Fruit fly (Drosophila melanogaster) whole organism, embryonic: ENCODE measurements around the gene CG7203.

ENCODE experiments used
- Bdp1 ChIP-seq: fragments of 200-800 bp; sonication (Bioruptor generic); optimal IDR thresholded peaks from 3 replicates; lab custom pipeline; 2016; ENCODE audit warnings: missing biosample characterization, missing genetic modification characterization
- CG10321 ChIP-seq: fragments of 200-800 bp; sonication (Bioruptor generic); IDR thresholded peaks from 2 replicates; pipeline ENCODE4 v1.3.6; 2022; ENCODE audit warnings: missing biosample characterization, missing genetic modification characterization
- CG11085 ChIP-seq: fragments of 200-800 bp; sonication (Bioruptor generic); IDR thresholded peaks from 2 replicates; pipeline ENCODE4 v1.3.6; 2022; ENCODE audit warnings: missing biosample characterization, missing genetic modification characterization
- CG11247 ChIP-seq: fragments of 200-800 bp; sonication (Bioruptor generic); IDR thresholded peaks from 2 replicates; pipeline ENCODE4 v1.3.6; 2022; ENCODE audit warnings: missing biosample characterization, missing genetic modification characterization
- CG11695 ChIP-seq: fragments of 200-800 bp; sonication (Bioruptor generic); IDR thresholded peaks from 3 replicates; pipeline ENCODE4 v1.3.6; 2022; ENCODE audit warnings: missing biosample characterization, missing genetic modification characterization
- CG13775 ChIP-seq: fragments of 200-800 bp; sonication (Bioruptor generic); optimal IDR thresholded peaks from 3 replicates; lab custom pipeline; 2017; ENCODE audit warnings: missing biosample characterization, mild to moderate bottlenecking, missing genetic modification characterization
- CG14014 ChIP-seq: fragments of 200-800 bp; sonication (Bioruptor generic); IDR thresholded peaks from 2 replicates; pipeline ENCODE4 v1.3.6; 2022; ENCODE audit warnings: missing biosample characterization, missing genetic modification characterization
- CG14050 ChIP-seq: fragments of 200-800 bp; sonication (Bioruptor generic); IDR thresholded peaks from 3 replicates; pipeline ENCODE4 v1.3.6; 2022; ENCODE audit warnings: missing biosample characterization, missing genetic modification characterization
- CG15269 ChIP-seq: fragments of 200-800 bp; sonication (Bioruptor generic); optimal IDR thresholded peaks from 2 replicates; lab custom pipeline; 2018; ENCODE audit warnings: missing biosample characterization, mild to moderate bottlenecking, missing genetic modification characterization, moderate library complexity
- CG15514 ChIP-seq: fragments of 200-800 bp; sonication (Bioruptor generic); optimal IDR thresholded peaks from 3 replicates; lab custom pipeline; 2017; ENCODE audit warnings: missing biosample characterization, missing genetic modification characterization, mild to moderate bottlenecking, moderate library complexity, missing genetic modification reagents
- CG17385 ChIP-seq: fragments of 200-800 bp; sonication (Bioruptor generic); optimal IDR thresholded peaks from 3 replicates; lab custom pipeline; 2018; ENCODE audit warnings: missing biosample characterization, mild to moderate bottlenecking, missing genetic modification characterization
- CG18619 ChIP-seq: fragments of 200-800 bp; sonication (Bioruptor generic); optimal IDR thresholded peaks from 3 replicates; lab custom pipeline; 2017; ENCODE audit warnings: missing biosample characterization, mild to moderate bottlenecking, missing genetic modification characterization
- CG2120 ChIP-seq: fragments of 200-800 bp; sonication (Bioruptor generic); optimal IDR thresholded peaks from 3 replicates; lab custom pipeline; 2016; ENCODE audit warnings: missing biosample characterization, missing genetic modification characterization
- CG31388 ChIP-seq: fragments of 200-800 bp; sonication (Bioruptor generic); optimal IDR thresholded peaks from 2 replicates; lab custom pipeline; 2016; ENCODE audit warnings: missing biosample characterization, missing genetic modification characterization
- CG32532 ChIP-seq: fragments of 200-800 bp; sonication (Bioruptor generic); IDR thresholded peaks from 2 replicates; pipeline ENCODE4 v1.3.6; 2022; ENCODE audit warnings: missing biosample characterization, missing genetic modification characterization
- CG3995 ChIP-seq: fragments of 200-800 bp; sonication (Bioruptor generic); optimal IDR thresholded peaks from 3 replicates; lab custom pipeline; 2016; ENCODE audit warnings: missing biosample characterization, missing genetic modification characterization
- CG42726 ChIP-seq: fragments of 200-800 bp; sonication (Bioruptor generic); IDR thresholded peaks from 2 replicates; pipeline ENCODE4 v1.3.6; 2022; ENCODE audit warnings: missing biosample characterization, missing genetic modification characterization; ENCODE audit not compliant: partially characterized antibody
- CG5180 ChIP-seq: fragments of 200-800 bp; sonication (Bioruptor generic); optimal IDR thresholded peaks from 3 replicates; lab custom pipeline; 2017; ENCODE audit warnings: missing biosample characterization, missing genetic modification characterization, mild to moderate bottlenecking, moderate library complexity, missing genetic modification reagents
- CG6689 ChIP-seq: fragments of 200-800 bp; sonication (Bioruptor generic); IDR thresholded peaks from 2 replicates; pipeline ENCODE4 v1.3.6; 2022; ENCODE audit warnings: missing biosample characterization, missing genetic modification characterization
- CG8478 ChIP-seq: fragments of >200 bp; optimal IDR thresholded peaks from 2 replicates; lab custom pipeline; 2018
- CG9932 ChIP-seq: fragments of 200-800 bp; sonication (Bioruptor generic); IDR thresholded peaks from 2 replicates; pipeline ENCODE4 v1.3.6; 2022; ENCODE audit warnings: missing biosample characterization, missing genetic modification characterization
- Fer2 ChIP-seq: fragments of 200-800 bp; sonication (Bioruptor generic); optimal IDR thresholded peaks from 2 replicates; lab custom pipeline; 2018; ENCODE audit warnings: missing biosample characterization, mild to moderate bottlenecking, missing genetic modification characterization, moderate library complexity
- H2.0 ChIP-seq: fragments of 200-800 bp; sonication (Bioruptor generic); IDR thresholded peaks from 2 replicates; pipeline ENCODE4 v1.3.6; 2022; ENCODE audit warnings: missing biosample characterization, missing genetic modification characterization
- HHEX ChIP-seq: fragments of 200-800 bp; sonication (Bioruptor generic); optimal IDR thresholded peaks from 3 replicates; lab custom pipeline; 2017; ENCODE audit warnings: missing biosample characterization, mild to moderate bottlenecking, missing genetic modification characterization, missing genetic modification reagents
- HLH3B ChIP-seq: fragments of 200-800 bp; sonication (Bioruptor generic); IDR thresholded peaks from 2 replicates; pipeline ENCODE4 v1.3.6; 2022; ENCODE audit warnings: missing biosample characterization, missing genetic modification characterization
- Hr78 ChIP-seq, 2 experiments: fragments of 200-800 bp in 1 of 2; fragments of >200 bp in 1 of 2; sonication (Bioruptor generic) in 1 of 2; optimal IDR thresholded peaks; 2 replicates each; lab custom pipeline; 2017 to 2019; ENCODE audit warnings: missing biosample characterization in 2 of 2, missing genetic modification characterization in 2 of 2, mild to moderate bottlenecking in 1 of 2, moderate library complexity in 1 of 2
- MTF-1 ChIP-seq: fragments of 200-800 bp; sonication (Bioruptor generic); optimal IDR thresholded peaks from 2 replicates; lab custom pipeline; 2018; ENCODE audit warnings: missing biosample characterization, mild to moderate bottlenecking, missing genetic modification characterization, borderline replicate concordance
- Meics ChIP-seq: fragments of 200-800 bp; sonication (Bioruptor generic); optimal IDR thresholded peaks from 2 replicates; lab custom pipeline; 2017; ENCODE audit warnings: missing biosample characterization, mild to moderate bottlenecking, missing genetic modification characterization
- NC2β ChIP-seq: fragments of 200-800 bp; sonication (Bioruptor generic); optimal IDR thresholded peaks from 2 replicates; lab custom pipeline; 2016; ENCODE audit warnings: missing biosample characterization, missing genetic modification characterization
- NFAT ChIP-seq: fragments of 200-800 bp; sonication (Bioruptor generic); IDR thresholded peaks from 2 replicates; pipeline ENCODE4 v1.3.6; 2022; ENCODE audit warnings: missing biosample characterization, missing genetic modification characterization
- Trl ChIP-seq, 3 experiments: fragments of >200 bp in 2 of 3; fragments of 200-800 bp in 1 of 3; sonication (Bioruptor generic) in 1 of 3; optimal IDR thresholded peaks; 2 replicates in 1 of 3; 3 replicates in 2 of 3; lab custom pipeline; 2016 to 2017; ENCODE audit warnings: missing biosample characterization in 1 of 3, missing genetic modification characterization in 1 of 3
- bigmax ChIP-seq: fragments of 200-800 bp; sonication (Bioruptor generic); optimal IDR thresholded peaks from 2 replicates; lab custom pipeline; 2018; ENCODE audit warnings: missing biosample characterization, mild to moderate bottlenecking, missing genetic modification characterization
- chinmo ChIP-seq: fragments of 200-800 bp; sonication (Bioruptor generic); IDR thresholded peaks from 4 replicates; pipeline ENCODE4 v1.3.6; 2022; ENCODE audit warnings: missing biosample characterization, missing genetic modification characterization; ENCODE audit not compliant: partially characterized antibody
- cwo ChIP-seq: fragments of 200-800 bp; sonication (Bioruptor generic); optimal IDR thresholded peaks from 3 replicates; lab custom pipeline; 2017; ENCODE audit warnings: missing biosample characterization, missing genetic modification characterization, mild to moderate bottlenecking, moderate library complexity, missing genetic modification reagents
- dmrt99B ChIP-seq: fragments of 200-800 bp; sonication (Bioruptor generic); optimal IDR thresholded peaks from 2 replicates; lab custom pipeline; 2018; ENCODE audit warnings: missing biosample characterization, mild to moderate bottlenecking, missing genetic modification characterization, moderate library complexity
- gcm ChIP-seq: fragments of 200-800 bp; sonication (Bioruptor generic); optimal IDR thresholded peaks from 2 replicates; lab custom pipeline; 2019; ENCODE audit warnings: missing biosample characterization, mild to moderate bottlenecking, missing genetic modification characterization, moderate library complexity
- gt ChIP-seq: fragments of 200-800 bp; sonication (Bioruptor generic); IDR thresholded peaks from 2 replicates; pipeline ENCODE4 v1.3.6; 2022; ENCODE audit warnings: missing biosample characterization, missing genetic modification characterization
- ind ChIP-seq: fragments of 200-800 bp; sonication (Bioruptor generic); optimal IDR thresholded peaks from 3 replicates; lab custom pipeline; 2016; ENCODE audit warnings: missing biosample characterization, missing genetic modification characterization
- knrl ChIP-seq: fragments of 200-800 bp; sonication (Bioruptor generic); IDR thresholded peaks from 3 replicates; pipeline ENCODE4 v1.3.6; 2022; ENCODE audit warnings: missing biosample characterization, missing genetic modification characterization; ENCODE audit not compliant: partially characterized antibody
- lmd ChIP-seq: fragments of 200-800 bp; sonication (Bioruptor generic); IDR thresholded peaks from 2 replicates; pipeline ENCODE4 v1.3.6; 2022; ENCODE audit warnings: missing biosample characterization, missing genetic modification characterization
- luna ChIP-seq: fragments of 200-800 bp; sonication (Bioruptor generic); optimal IDR thresholded peaks from 2 replicates; lab custom pipeline; 2016; ENCODE audit warnings: missing biosample characterization, missing genetic modification characterization
- peb ChIP-seq: fragments of 200-800 bp; sonication (Bioruptor generic); IDR thresholded peaks from 2 replicates; pipeline ENCODE4 v1.3.6; 2022; ENCODE audit warnings: missing biosample characterization, missing genetic modification characterization
- pnt ChIP-seq: fragments of 200-800 bp; sonication (Bioruptor generic); optimal IDR thresholded peaks from 3 replicates; lab custom pipeline; 2016; ENCODE audit warnings: missing biosample characterization, missing genetic modification characterization
- prd ChIP-seq, 3 experiments: fragments of >200 bp in 2 of 3; fragments of 200-800 bp in 1 of 3; sonication (Bioruptor generic) in 1 of 3; optimal IDR thresholded peaks in 2 of 3; IDR thresholded peaks in 1 of 3; 2 replicates in 2 of 3; 3 replicates in 1 of 3; pipeline versions ENCODE4 v1.3.6 to Lab custom; 2017 to 2022; ENCODE audit warnings: missing biosample characterization in 1 of 3, missing genetic modification characterization in 1 of 3
- sens ChIP-seq: fragments of 200-800 bp; sonication (Bioruptor generic); peaks from one replicate; lab custom pipeline; 2016; ENCODE audit warnings: missing biosample characterization, missing genetic modification characterization
- seq ChIP-seq: fragments of 200-800 bp; sonication (Bioruptor generic); IDR thresholded peaks from 2 replicates; pipeline ENCODE4 v1.3.6; 2022; ENCODE audit warnings: missing biosample characterization, missing genetic modification characterization
- sisA ChIP-seq: fragments of 200-800 bp; sonication (Bioruptor generic); IDR thresholded peaks from 2 replicates; pipeline ENCODE4 v1.3.6; 2022; ENCODE audit warnings: missing biosample characterization, missing genetic modification characterization
- slbo ChIP-seq: fragments of 200-800 bp; sonication (Bioruptor generic); IDR thresholded peaks from 2 replicates; pipeline ENCODE4 v1.3.6; 2022; ENCODE audit warnings: missing biosample characterization, missing genetic modification characterization
- tin ChIP-seq: fragments of 200-800 bp; sonication (Bioruptor generic); optimal IDR thresholded peaks from 3 replicates; lab custom pipeline; 2016; ENCODE audit warnings: missing biosample characterization, missing genetic modification characterization
- tup ChIP-seq: fragments of 200-800 bp; sonication (Bioruptor generic); optimal IDR thresholded peaks from 2 replicates; lab custom pipeline; 2016; ENCODE audit warnings: missing biosample characterization, mild to moderate bottlenecking, missing genetic modification characterization, moderate library complexity
- yki ChIP-seq: fragments of >200 bp; optimal IDR thresholded peaks from 3 replicates; lab custom pipeline; 2018

CG7203 gene

DNA sequence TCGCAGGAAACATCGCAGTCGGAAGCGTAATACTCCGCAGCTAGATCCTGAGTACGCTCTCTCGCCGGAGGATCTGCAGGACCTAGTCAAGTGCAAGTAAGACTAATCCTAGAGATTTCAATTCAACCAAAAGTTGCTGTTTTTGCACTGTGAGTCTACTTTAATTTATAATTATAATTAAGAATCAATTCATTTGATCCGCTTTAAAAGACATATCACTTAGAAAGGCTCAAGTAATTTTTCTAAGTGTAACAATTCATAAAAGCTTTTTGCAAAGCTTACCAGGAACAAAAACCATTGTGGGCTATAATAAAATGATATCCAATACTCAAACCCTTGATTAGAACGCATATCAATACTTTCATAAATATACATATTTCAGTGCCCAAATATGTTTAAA, 3.8 kb upstream of the CG7203 start (continued):
- no peak for TF ChIP-seq HHEX
- TF ChIP-seq CG3995, result no peak
- TF ChIP-seq CG11247 (GFP tag; lab: Robert Waterston, UW), result 0 out of 2 replicates have a peak, but pooled peaks have one; percentile 17
- TF ChIP-seq CG5180 (GFP tag; lab: Kevin White, UChicago), result no peak
- 0 out of 2 replicates have a peak, but pooled peaks have one; percentile 10 for TF ChIP-seq CG9932
- TF ChIP-seq yki, result no peak
- TF ChIP-seq Hr78 (GFP tag; optimal IDR thresholded peaks at IDR 0.05; lab: Kevin White, UChicago), result no peak
- TF ChIP-seq CG10321 (GFP tag; lab: Robert Waterston, UW), result no peak
- no peak for TF ChIP-seq Fer2
- TF ChIP-seq CG32532, result peak; percentile 56; the same call in 1 of the 2 replicates
- TF ChIP-seq Trl (optimal IDR thresholded peaks at IDR 0.05; lab: Kevin White, UChicago), result no peak
- TF ChIP-seq Trl (GFP tag; optimal IDR thresholded peaks at IDR 0.05; lab: Kevin White, UChicago), result no peak
- TF ChIP-seq CG15269 (tag; lab: Kevin White, UChicago), result peak; percentile 30
- TF ChIP-seq CG6689 (GFP tag; lab: Robert Waterston, UW), result no peak
- TF ChIP-seq tup (GFP tag; lab: Kevin White, UChicago), result no peak
- peak; percentile 56; the same call in 1 of the 2 replicates for TF ChIP-seq slbo (GFP tag; lab: Robert Waterston, UW)
- TF ChIP-seq HLH3B, result no peak
- TF ChIP-seq CG17385, result no peak
- no peak for TF ChIP-seq CG15514
- TF ChIP-seq CG13775 (GFP tag; lab: Kevin White, UChicago), result no peak
- TF ChIP-seq NFAT (GFP tag; lab: Robert Waterston, UW), result no peak
- peak; percentile 69 for TF ChIP-seq sens
- peak; percentile 37; the same call in 1 of the 2 replicates for TF ChIP-seq CG14014 (GFP tag; lab: Robert Waterston, UW)
- TF ChIP-seq tin (GFP tag; lab: Kevin White, UChicago), result no peak
- TF ChIP-seq gt (GFP tag; lab: Robert Waterston, UW), result no peak
- TF ChIP-seq seq (GFP tag; lab: Robert Waterston, UW), result 0 out of 2 replicates have a peak, but pooled peaks have one; percentile 16
- TF ChIP-seq Meics (GFP tag; lab: Kevin White, UChicago), result peak; percentile 6
- TF ChIP-seq CG18619 (GFP tag; lab: Kevin White, UChicago), result no peak
- no peak for TF ChIP-seq CG11085
- TF ChIP-seq knrl (GFP tag; lab: Robert Waterston, UW), result no peak
- no peak for TF ChIP-seq gcm (GFP tag; lab: Kevin White, UChicago)
- no peak for TF ChIP-seq prd (optimal IDR thresholded peaks at IDR 0.05; lab: Kevin White, UChicago)
- no peak for TF ChIP-seq prd (GFP tag; IDR thresholded peaks at IDR 0.05; lab: Robert Waterston, UW)
- TF ChIP-seq pnt (GFP tag; lab: Kevin White, UChicago), result no peak
- no peak for TF ChIP-seq chinmo (GFP tag; lab: Robert Waterston, UW)
- no peak for TF ChIP-seq Bdp1 (GFP tag; lab: Kevin White, UChicago)
- TF ChIP-seq bigmax (GFP tag; lab: Kevin White, UChicago), result no peak
- TF ChIP-seq CG11695 (GFP tag; lab: Robert Waterston, UW), result no peak; the same call in 2 of the 3 replicates
- no peak for TF ChIP-seq cwo (GFP tag; lab: Kevin White, UChicago)
- TF ChIP-seq ind, result peak; percentile 14
- no peak for TF ChIP-seq CG31388 (GFP tag; lab: Kevin White, UChicago)
- no peak for TF ChIP-seq CG42726 (GFP tag; lab: Robert Waterston, UW)
- TF ChIP-seq H2.0, result peak; percentile 34; the same call in 1 of the 2 replicates
- no peak for TF ChIP-seq peb (GFP tag; lab: Robert Waterston, UW)
- TF ChIP-seq lmd (GFP tag; lab: Robert Waterston, UW), result peak; percentile 22; the same call in 1 of the 2 replicates
- peak; percentile 9; the same call in 1 of the 3 replicates for TF ChIP-seq CG14050 (GFP tag; lab: Robert Waterston, UW)
- TF ChIP-seq NC2β (GFP tag; lab: Kevin White, UChicago), result no peak
- no peak for TF ChIP-seq luna
- TF ChIP-seq dmrt99B (tag; lab: Kevin White, UChicago), result no peak
- no peak for TF ChIP-seq CG8478 (lab: Kevin White, UChicago)
- peak; percentile 20 for TF ChIP-seq CG2120 (GFP tag; lab: Kevin White, UChicago)
- no peak for TF ChIP-seq MTF-1 (GFP tag; lab: Kevin White, UChicago)
- no peak for TF ChIP-seq sisA (GFP tag; lab: Robert Waterston, UW)
